Worm (Caenorhabditis elegans) whole organism, L3 larva: ENCODE results near the gene Y73B6BL.12.

Experiments
- ZK546.5 ChIP-seq: sonication (generic microtip); optimal IDR thresholded peaks from 2 replicates; lab custom pipeline; 2017; ENCODE audit warnings: missing biosample characterization, missing genetic modification characterization
- ceh-9 ChIP-seq: sonication (generic microtip); optimal IDR thresholded peaks from 2 replicates; lab custom pipeline; 2018; ENCODE audit warnings: missing biosample characterization, missing genetic modification characterization
- egl-27 ChIP-seq: sonication (generic microtip); optimal IDR thresholded peaks from 4 replicates; lab custom pipeline; 2017; ENCODE audit warnings: missing biosample characterization, missing genetic modification reagents, missing genetic modification characterization
- elt-2 ChIP-seq: sonication (generic microtip); optimal IDR thresholded peaks from 2 replicates; lab custom pipeline; 2016; ENCODE audit warnings: missing genetic modification reagents, mild to moderate bottlenecking, missing genetic modification characterization, missing compliant biosample characterization
- elt-3 ChIP-seq, 3 experiments: fragments of 150-350 bp in 1 of 3; sonication (generic microtip) in 2 of 3; optimal IDR thresholded peaks; 2 replicates in 2 of 3; 4 replicates in 1 of 3; lab custom pipeline; 2014 to 2017; ENCODE audit warnings: missing biosample characterization in 3 of 3, missing genetic modification characterization in 3 of 3
- jun-1 ChIP-seq: fragments of 150-350 bp; optimal IDR thresholded peaks from 2 replicates; lab custom pipeline; 2014; ENCODE audit warnings: missing biosample characterization, missing genetic modification reagents, missing genetic modification characterization
- nhr-12 ChIP-seq: fragments of 150-350 bp; optimal IDR thresholded peaks from 2 replicates; lab custom pipeline; 2014; ENCODE audit warnings: missing biosample characterization, missing genetic modification characterization
- nhr-77 ChIP-seq: fragments of 150-350 bp; optimal IDR thresholded peaks from 2 replicates; lab custom pipeline; 2014; ENCODE audit warnings: missing biosample characterization, missing genetic modification characterization
- skn-1 ChIP-seq: fragments of 150-350 bp; optimal IDR thresholded peaks from 2 replicates; lab custom pipeline; 2014; ENCODE audit warnings: missing biosample characterization, missing genetic modification characterization
- snpc-4 ChIP-seq: fragments of 150-350 bp; optimal IDR thresholded peaks from 2 replicates; lab custom pipeline; 2014; ENCODE audit warnings: missing biosample characterization, missing genetic modification characterization

- no peak for TF ChIP-seq nhr-77 (tag; lab: Kevin White, UChicago)
- peak; percentile 63 for TF ChIP-seq ZK546.5 (tag; lab: Kevin White, UChicago)
- peak; percentile 85 for TF ChIP-seq skn-1 (tag; lab: Kevin White, UChicago)
- TF ChIP-seq jun-1 (tag; lab: Kevin White, UChicago) = peak; percentile 66
- no peak for TF ChIP-seq ceh-9
- TF ChIP-seq elt-3 (tag; optimal IDR thresholded peaks at IDR 0.05; lab: Kevin White, UChicago) = no peak
- peak; percentile 56 for TF ChIP-seq elt-2 (tag; lab: Kevin White, UChicago)
- no peak for TF ChIP-seq nhr-12 (tag; lab: Kevin White, UChicago)
- TF ChIP-seq snpc-4 (tag; lab: Kevin White, UChicago) = peak; percentile 90
- TF ChIP-seq egl-27 (tag; lab: Kevin White, UChicago) = no peak
Measured at ce11 chrIV:6321667-6322066, 4.4 kb upstream of the Y73B6BL.12 start, which contains the start of gene Y73B6BL.29.
